Worm (Caenorhabditis elegans): ENCODE results near the gene nhr-106.

- TF ChIP-seq attf-6 (GFP tag; IDR thresholded peaks at IDR 0.05) (no peak), unc-130 (GFP tag; optimal IDR thresholded peaks at IDR 0.05) (no peak), ztf-28 (GFP tag; IDR thresholded peaks at IDR 0.05) (no peak), unc-62 (GFP tag; optimal IDR thresholded peaks at IDR 0.05) (no peak), lag-1 (GFP tag; IDR thresholded peaks at IDR 0.05) (no peak), hmg-1.2 (GFP tag; IDR thresholded peaks at IDR 0.05) (no peak), lin-35 (GFP tag; optimal IDR thresholded peaks at IDR 0.05) (no peak), Y67H2A.10 (GFP tag; conservative IDR thresholded peaks at IDR 0.05) (no peak), lin-26 (GFP tag; IDR thresholded peaks at IDR 0.05) (no peak), Y95B8A.8 (GFP tag; IDR thresholded peaks at IDR 0.05) (no peak), mel-28 (tag; optimal IDR thresholded peaks at IDR 0.05; ENCODE audit: borderline replicate concordance) (no peak), egl-44 (GFP tag; IDR thresholded peaks at IDR 0.05) (no peak)
Measured at ce11 chrV:477664-478212, 11.7 kb upstream of the nhr-106 start, which contains the start of gene nhr-55.

Data from whole organism, young adult.